Worm (Caenorhabditis elegans) whole organism, early embryonic: ENCODE results near the gene C03B1.4.

ENCODE experiments used
- F13C5.2 ChIP-seq: sonication (generic microtip); optimal IDR thresholded peaks from 2 replicates; lab custom pipeline; 2017; ENCODE audit warnings: mild to moderate bottlenecking, missing genetic modification characterization, inconsistent platforms, missing compliant biosample characterization
- tbx-37 ChIP-seq: fragments of 200-800 bp; sonication (Bioruptor generic); conservative IDR thresholded peaks from 2 replicates; pipeline ENCODE4 v1.3.6; 2022; ENCODE audit warnings: missing genetic modification reagents, missing genetic modification characterization, missing compliant biosample characterization

- TF ChIP-seq F13C5.2 (tag; lab: Kevin White, UChicago) (no peak), tbx-37 (GFP tag; lab: Robert Waterston, UW) (no peak)
These were observed 35.2 kb downstream of the C03B1.4 start for ce11 chrX:6399450-6399849.
